Worm (Caenorhabditis elegans): ENCODE measurements around the gene vps-11.

DNA sequence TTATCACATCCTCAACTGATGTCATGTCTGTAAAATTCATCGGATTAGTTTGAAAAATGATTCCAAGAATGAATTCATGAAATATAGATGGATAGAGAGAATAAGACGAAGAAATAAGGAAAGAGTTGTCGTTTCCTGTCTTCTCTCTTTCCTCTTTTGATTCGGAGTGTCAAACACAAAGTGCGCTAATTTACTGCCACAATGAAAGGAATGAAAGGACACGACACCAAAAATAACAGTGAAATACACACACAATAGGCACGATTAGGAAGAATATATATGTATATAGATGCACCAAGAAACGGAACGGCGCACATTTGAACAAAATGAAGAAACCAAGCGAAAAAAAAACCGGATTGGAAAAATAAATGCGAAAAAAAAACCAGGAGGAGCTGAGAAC lies 35.8 kb upstream of the vps-11 start, which contains the start of gene VM106R.1:
- TF ChIP-seq hlh-1 (tag; optimal IDR thresholded peaks at IDR 0.05), result no peak
- TF ChIP-seq mls-2 (tag; optimal IDR thresholded peaks at IDR 0.05), result no peak
- no peak for TF ChIP-seq elt-3 (tag; optimal IDR thresholded peaks at IDR 0.05)
- TF ChIP-seq tbx-8 (GFP tag; optimal IDR thresholded peaks at IDR 0.05), result no peak

Data from whole organism, mixed stage, embryonic.